Worm (Caenorhabditis elegans): Measurements from ENCODE around the gene Y37D8A.26.

- no peak for TF ChIP-seq flt-1 (GFP tag; IDR thresholded peaks at IDR 0.05)
- TF ChIP-seq med-1 (GFP tag; optimal IDR thresholded peaks at IDR 0.05; ENCODE audit: insufficient read depth) = no peak
- no peak for TF ChIP-seq ztf-29 (GFP tag; IDR thresholded peaks at IDR 0.05)
- TF ChIP-seq T22C8.4 (GFP tag; IDR thresholded peaks at IDR 0.05) = no peak
- TF ChIP-seq ztf-23 (GFP tag; IDR thresholded peaks at IDR 0.05) = no peak
- no peak for TF ChIP-seq ref-1 (GFP tag; conservative IDR thresholded peaks at IDR 0.05)
- TF ChIP-seq cog-1 (tag; optimal IDR thresholded peaks at IDR 0.05) = no peak
- TF ChIP-seq klf-2 (GFP tag; conservative IDR thresholded peaks at IDR 0.05) = no peak
- no peak for TF ChIP-seq tab-1 (GFP tag; IDR thresholded peaks at IDR 0.05)
Observed at ce11 chrIII:12856628-12857027, at the start of gene Y37D8A.26.
